Fruit fly (Drosophila melanogaster) whole organism, embryonic: Measurements from ENCODE around the gene CG33932.

ENCODE experiments used
- Aef1 ChIP-seq: fragments of 200-800 bp; sonication (Bioruptor generic); IDR thresholded peaks from 3 replicates; pipeline ENCODE4 v1.3.6; 2022; ENCODE audit warnings: missing biosample characterization, missing genetic modification characterization
- CG6813 ChIP-seq: fragments of 200-800 bp; sonication (Bioruptor generic); optimal IDR thresholded peaks from 2 replicates; lab custom pipeline; 2017; ENCODE audit warnings: missing biosample characterization, missing genetic modification characterization, mild to moderate bottlenecking, moderate library complexity, missing genetic modification reagents
- Dek ChIP-seq: fragments of 200-800 bp; sonication (Bioruptor generic); optimal IDR thresholded peaks from 3 replicates; lab custom pipeline; 2019; ENCODE audit warnings: missing biosample characterization, mild to moderate bottlenecking, missing genetic modification characterization, moderate library complexity
- Fer1 ChIP-seq: fragments of 200-800 bp; sonication (Bioruptor generic); optimal IDR thresholded peaks from 2 replicates; lab custom pipeline; 2017; ENCODE audit warnings: missing biosample characterization, mild to moderate bottlenecking, missing genetic modification characterization
- Mad ChIP-seq: fragments of 200-800 bp; sonication (Bioruptor generic); optimal IDR thresholded peaks from 2 replicates; lab custom pipeline; 2016; ENCODE audit warnings: missing biosample characterization, missing genetic modification characterization
- Mrtf ChIP-seq: fragments of 200-800 bp; sonication (Bioruptor generic); IDR thresholded peaks from 3 replicates; pipeline ENCODE4 v1.3.6; 2022; ENCODE audit warnings: missing biosample characterization, missing genetic modification characterization
- Sin3A ChIP-seq: fragments of >200 bp; optimal IDR thresholded peaks from 2 replicates; lab custom pipeline; 2018
- fd102C ChIP-seq: fragments of 200-800 bp; sonication (Bioruptor generic); optimal IDR thresholded peaks from 2 replicates; lab custom pipeline; 2018; ENCODE audit warnings: missing biosample characterization, mild to moderate bottlenecking, missing genetic modification characterization, moderate library complexity
- fd3F ChIP-seq: fragments of 200-800 bp; sonication (Bioruptor generic); optimal IDR thresholded peaks from 2 replicates; lab custom pipeline; 2018; ENCODE audit warnings: missing biosample characterization, mild to moderate bottlenecking, missing genetic modification characterization, moderate library complexity
- stc ChIP-seq: fragments of 200-800 bp; sonication (Bioruptor generic); IDR thresholded peaks from 2 replicates; pipeline ENCODE4 v1.3.6; 2022; ENCODE audit warnings: missing biosample characterization, missing genetic modification characterization
- toy ChIP-seq: fragments of 200-800 bp; sonication (Bioruptor generic); IDR thresholded peaks from 2 replicates; pipeline ENCODE4 v1.3.6; 2022; ENCODE audit warnings: missing biosample characterization, missing genetic modification characterization

- TF ChIP-seq Fer1 (GFP tag; lab: Kevin White, UChicago): no peak
- no peak for TF ChIP-seq fd102C (GFP tag; lab: Kevin White, UChicago)
- TF ChIP-seq stc (GFP tag; lab: Robert Waterston, UW): no peak
- TF ChIP-seq Aef1 (GFP tag; lab: Robert Waterston, UW): no peak
- no peak for TF ChIP-seq toy (GFP tag; lab: Robert Waterston, UW)
- TF ChIP-seq Sin3A (lab: Kevin White, UChicago): no peak
- TF ChIP-seq Dek (tag; lab: Kevin White, UChicago): no peak
- no peak for TF ChIP-seq Mrtf (GFP tag; lab: Robert Waterston, UW)
- TF ChIP-seq CG6813 (GFP tag; lab: Kevin White, UChicago): no peak
- no peak for TF ChIP-seq Mad (GFP tag; lab: Kevin White, UChicago)
- no peak for TF ChIP-seq fd3F
These were observed 42.6 kb downstream of the CG33932 start for dm6 chrX:19786823-19787222.
